Worm (Caenorhabditis elegans) whole organism, L4/young adult: Measurements from ENCODE around the gene R02D5.7.

Source experiments
- W03F9.2 ChIP-seq: fragments of 150-350 bp; optimal IDR thresholded peaks from 2 replicates; lab custom pipeline; 2014; ENCODE audit warnings: missing biosample characterization, missing genetic modification characterization
- him-1 ChIP-seq: sonication (generic microtip); optimal IDR thresholded peaks from 2 replicates; lab custom pipeline; 2016; ENCODE audit warnings: missing genotype, missing genetic modification reagents, missing genetic modification characterization, missing compliant biosample characterization

DNA sequence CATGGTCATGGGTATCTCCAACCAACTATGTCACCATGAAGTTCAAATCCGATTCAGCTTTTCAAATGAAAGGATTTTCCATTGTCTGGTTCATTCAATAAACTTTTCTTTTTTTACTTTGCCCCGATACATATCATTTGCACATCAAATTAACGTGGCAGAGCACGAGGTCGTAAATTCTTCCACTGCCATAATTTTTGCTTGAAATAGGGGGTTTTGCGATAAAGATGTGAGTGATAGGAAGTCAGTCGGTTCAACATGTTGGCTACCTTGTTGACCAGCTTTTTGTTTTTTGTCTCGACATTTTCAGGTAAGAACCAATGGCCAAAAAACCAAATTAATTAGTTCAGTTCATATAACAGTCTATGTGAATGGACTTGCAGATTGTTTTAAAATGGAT is 4.6 kb downstream of the R02D5.7 start, which contains the start of gene clec-54:
- no peak for TF ChIP-seq him-1 (tag; lab: Kevin White, UChicago)
- no peak for TF ChIP-seq W03F9.2 (tag; lab: Kevin White, UChicago)
